Worm (Caenorhabditis elegans): ENCODE measurements around the gene W02D7.6.

ce11 chrV:8263941-8264340 is 37.4 kb downstream of the W02D7.6 start, which contains the start of gene C16D9.9:
- TF ChIP-seq nhr-232 (tag; optimal IDR thresholded peaks at IDR 0.05) (no peak), T23F11.4 (GFP tag; optimal IDR thresholded peaks at IDR 0.05) (no peak), nhr-11 (tag; optimal IDR thresholded peaks at IDR 0.05) (no peak), ceh-2 (tag; optimal IDR thresholded peaks at IDR 0.05) (no peak), rnt-1 (tag; optimal IDR thresholded peaks at IDR 0.05) (no peak), fkh-6 (tag; optimal IDR thresholded peaks at IDR 0.05) (no peak), pag-3 (tag; optimal IDR thresholded peaks at IDR 0.05; ENCODE audit: borderline replicate concordance) (no peak), tbx-7 (tag; optimal IDR thresholded peaks at IDR 0.05) (no peak), nfya-1 (tag; optimal IDR thresholded peaks at IDR 0.05) (no peak), gmeb-2 (tag; optimal IDR thresholded peaks at IDR 0.05) (no peak), fkh-10 (GFP tag; optimal IDR thresholded peaks at IDR 0.05) (no peak), hlh-15 (tag; optimal IDR thresholded peaks at IDR 0.05) (no peak)

All from whole organism, late embryonic.